Worm (Caenorhabditis elegans) whole organism, mixed stage, embryonic: ENCODE results near the gene srh-33.

Experiments
- M03D4.4 ChIP-seq: sonication (generic microtip); optimal IDR thresholded peaks from 2 replicates; lab custom pipeline; 2017; ENCODE audit warnings: mild to moderate bottlenecking, missing genetic modification characterization, missing compliant biosample characterization
- cnd-1 ChIP-seq: fragments of 200-800 bp; sonication (Bioruptor generic); optimal IDR thresholded peaks from 2 replicates; lab custom pipeline; 2018; ENCODE audit warnings: mild to moderate bottlenecking, missing genetic modification characterization, missing compliant biosample characterization
- elt-3 ChIP-seq: fragments of 150-350 bp; optimal IDR thresholded peaks from 2 replicates; lab custom pipeline; 2014; ENCODE audit warnings: missing biosample characterization, missing genetic modification characterization
- mep-1 ChIP-seq: fragments of 150-350 bp; optimal IDR thresholded peaks from 2 replicates; lab custom pipeline; 2017; ENCODE audit warnings: missing biosample characterization, missing genetic modification reagents, missing genetic modification characterization, inconsistent platforms
- nhr-12 ChIP-seq: fragments of 150-350 bp; optimal IDR thresholded peaks from 2 replicates; lab custom pipeline; 2014; ENCODE audit warnings: missing biosample characterization, missing genetic modification characterization
- nhr-28 ChIP-seq: fragments of 150-350 bp; optimal IDR thresholded peaks from 2 replicates; lab custom pipeline; 2014; ENCODE audit warnings: missing biosample characterization, missing genetic modification characterization
- nhr-76 ChIP-seq: sonication (generic microtip); optimal IDR thresholded peaks from 2 replicates; lab custom pipeline; 2017; ENCODE audit warnings: missing biosample characterization, missing genetic modification characterization
- pha-4 ChIP-seq: fragments of 150-350 bp; optimal IDR thresholded peaks from 2 replicates; lab custom pipeline; 2018; ENCODE audit warnings: missing biosample characterization, missing genetic modification reagents, missing genetic modification characterization
- tbx-8 ChIP-seq: fragments of 200-800 bp; sonication (Bioruptor generic); optimal IDR thresholded peaks from 2 replicates; lab custom pipeline; 2018; ENCODE audit warnings: mild to moderate bottlenecking, missing genetic modification characterization, moderate library complexity, missing compliant biosample characterization
- unc-39 ChIP-seq: fragments of 150-350 bp; optimal IDR thresholded peaks from 2 replicates; lab custom pipeline; 2014; ENCODE audit warnings: missing biosample characterization, missing genetic modification characterization

DNA sequence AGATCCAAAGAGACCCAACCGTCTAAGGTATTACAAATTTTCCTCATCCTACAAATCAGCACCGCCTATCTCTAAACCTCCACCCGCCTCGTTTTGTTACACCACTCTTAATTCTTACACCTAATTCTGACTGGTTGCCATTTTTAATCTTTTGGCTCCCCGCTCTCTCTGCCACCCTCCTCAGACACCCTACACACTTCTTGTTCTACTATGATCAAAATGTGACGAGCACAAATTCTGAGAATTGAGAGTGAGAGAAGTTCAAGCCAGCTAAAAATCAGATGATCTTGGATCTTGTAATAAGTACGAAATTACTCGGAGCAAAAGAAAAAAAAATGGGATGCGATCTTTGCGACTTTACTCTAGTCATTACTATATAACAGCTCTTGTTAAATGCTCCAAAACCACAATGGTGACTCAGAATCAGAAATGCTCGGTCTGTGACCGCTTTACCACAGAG lies 38.9 kb downstream of the srh-33 start, which contains the start of gene nhr-252:
- no peak for TF ChIP-seq nhr-76 (tag; lab: Kevin White, UChicago)
- no peak for TF ChIP-seq elt-3
- no peak for TF ChIP-seq tbx-8 (GFP tag; lab: Kevin White, UChicago)
- TF ChIP-seq pha-4 (tag; lab: Kevin White, UChicago), result no peak
- TF ChIP-seq mep-1 (tag; lab: Kevin White, UChicago), result no peak
- TF ChIP-seq unc-39 (tag; lab: Kevin White, UChicago), result no peak
- no peak for TF ChIP-seq nhr-28
- no peak for TF ChIP-seq nhr-12 (tag; lab: Kevin White, UChicago)
- TF ChIP-seq M03D4.4 (tag; lab: Kevin White, UChicago), result no peak
- no peak for TF ChIP-seq cnd-1 (tag; lab: Kevin White, UChicago)
